Fruit fly (Drosophila melanogaster) whole organism, adult: ENCODE results near the gene Ku80.

Source experiments
- CG5204 ChIP-seq: fragments of 200-800 bp; sonication (Bioruptor generic); optimal IDR thresholded peaks from 2 replicates; lab custom pipeline; 2016; ENCODE audit warnings: missing biosample characterization, missing genetic modification characterization
- CG7045 ChIP-seq: fragments of 200-800 bp; sonication (Bioruptor generic); optimal IDR thresholded peaks from 2 replicates; lab custom pipeline; 2017; ENCODE audit warnings: missing biosample characterization, mild to moderate bottlenecking, missing genetic modification characterization
- CG7101 ChIP-seq: fragments of 200-800 bp; sonication (Bioruptor generic); optimal IDR thresholded peaks from 2 replicates; lab custom pipeline; 2018; ENCODE audit warnings: missing biosample characterization, mild to moderate bottlenecking, missing genetic modification characterization, moderate library complexity
- Hr96 ChIP-seq: fragments of 200-800 bp; sonication (Bioruptor generic); optimal IDR thresholded peaks from 2 replicates; lab custom pipeline; 2016; ENCODE audit warnings: missing biosample characterization, missing genetic modification characterization
- bab1 ChIP-seq: fragments of 200-800 bp; sonication (Bioruptor generic); optimal IDR thresholded peaks from 3 replicates; lab custom pipeline; 2019; ENCODE audit warnings: missing biosample characterization, mild to moderate bottlenecking, missing genetic modification characterization, moderate library complexity
- kay ChIP-seq: fragments of 200-800 bp; sonication (Bioruptor generic); peaks from one replicate; lab custom pipeline; 2016; ENCODE audit warnings: missing biosample characterization, missing genetic modification characterization, borderline replicate concordance
- ovo ChIP-seq: fragments of 200-800 bp; sonication (Bioruptor generic); optimal IDR thresholded peaks from 2 replicates; lab custom pipeline; 2016; ENCODE audit warnings: missing biosample characterization, missing genetic modification characterization

DNA sequence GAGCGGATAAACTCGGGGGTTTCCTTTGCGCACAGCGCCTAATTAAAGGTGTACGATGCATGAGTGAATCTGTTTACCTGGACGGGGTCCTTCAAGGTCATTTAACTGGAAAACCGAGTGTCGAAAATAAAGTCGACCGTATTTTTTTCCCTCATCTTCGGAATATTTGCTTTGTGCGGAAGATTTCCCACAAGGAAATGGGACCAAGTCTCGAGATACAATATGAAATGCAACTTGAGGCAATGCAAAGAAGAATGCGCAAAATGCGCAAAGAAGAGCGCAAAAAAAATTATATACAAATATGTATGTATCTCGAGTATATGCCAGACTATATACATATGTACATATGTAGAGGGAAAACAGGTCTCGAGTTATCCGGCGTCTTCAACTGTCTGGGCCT is 28.0 kb downstream of the Ku80 start:
- TF ChIP-seq Hr96 (GFP tag; lab: Kevin White, UChicago) (no peak), CG5204 (GFP tag; lab: Kevin White, UChicago) (no peak), kay (GFP tag; lab: Kevin White, UChicago) (no peak), CG7045 (GFP tag; lab: Kevin White, UChicago) (no peak), bab1 (no peak), ovo (GFP tag; lab: Kevin White, UChicago) (no peak), CG7101 (tag; lab: Kevin White, UChicago) (no peak)
